Fruit fly (Drosophila melanogaster) whole organism, pupa: Measurements from ENCODE around the gene norpA.

Source experiments
- CG10348 ChIP-seq: fragments of 200-800 bp; sonication (Bioruptor generic); IDR thresholded peaks from 2 replicates; pipeline ENCODE4 v1.3.6; 2022; ENCODE audit warnings: missing biosample characterization, missing genetic modification characterization
- CG13204 ChIP-seq: fragments of 200-800 bp; sonication (Bioruptor generic); optimal IDR thresholded peaks from 2 replicates; lab custom pipeline; 2018; ENCODE audit warnings: missing biosample characterization, mild to moderate bottlenecking, missing genetic modification characterization, moderate library complexity
- CG14655 ChIP-seq: fragments of 200-800 bp; sonication (Bioruptor generic); optimal IDR thresholded peaks from 3 replicates; lab custom pipeline; 2017; ENCODE audit warnings: mild to moderate bottlenecking, missing biosample characterization, missing genetic modification reagents, missing genetic modification characterization
- CG17806 ChIP-seq: fragments of 200-800 bp; sonication (Bioruptor generic); optimal IDR thresholded peaks from 2 replicates; lab custom pipeline; 2018; ENCODE audit warnings: missing biosample characterization, mild to moderate bottlenecking, missing genetic modification characterization, moderate library complexity
- CG4496 ChIP-seq: fragments of 200-800 bp; sonication (Bioruptor generic); IDR thresholded peaks from 3 replicates; pipeline ENCODE4 v1.3.6; 2022; ENCODE audit warnings: missing biosample characterization, missing genetic modification characterization
- D1 ChIP-seq: fragments of 200-800 bp; sonication (Bioruptor generic); optimal IDR thresholded peaks from 2 replicates; lab custom pipeline; 2018; ENCODE audit warnings: missing biosample characterization, mild to moderate bottlenecking, missing genetic modification characterization, moderate library complexity
- fd96Ca ChIP-seq: fragments of 200-800 bp; sonication (Bioruptor generic); IDR thresholded peaks from 3 replicates; pipeline ENCODE4 v1.3.6; 2022; ENCODE audit warnings: missing biosample characterization, missing genetic modification characterization
- gl ChIP-seq: fragments of 200-800 bp; sonication (Bioruptor generic); optimal IDR thresholded peaks from 2 replicates; lab custom pipeline; 2018; ENCODE audit warnings: missing biosample characterization, mild to moderate bottlenecking, missing genetic modification characterization

- TF ChIP-seq CG13204 (GFP tag; lab: Kevin White, UChicago) (no peak), CG4496 (GFP tag; lab: Robert Waterston, UW) (no peak), fd96Ca (GFP tag; lab: Robert Waterston, UW) (no peak), CG14655 (GFP tag; lab: Kevin White, UChicago) (no peak), CG10348 (GFP tag; lab: Robert Waterston, UW) (no peak), D1 (tag; lab: Kevin White, UChicago) (no peak), gl (no peak), CG17806 (tag; lab: Kevin White, UChicago) (no peak)
Observed at dm6 chrX:4305980-4306379, 16.4 kb upstream of the norpA start.
